Fruit fly (Drosophila melanogaster) whole organism, larva: Measurements from ENCODE around the gene CG46394.
"Not testable (repeated sequence)": the region's sequence is repeated elsewhere in the genome, so short reads cannot be mapped to it uniquely, and the experiment has no call there.

Source experiments
- noc ChIP-seq: fragments of 200-800 bp; sonication (Bioruptor generic); optimal IDR thresholded peaks from 3 replicates; lab custom pipeline; 2019; ENCODE audit warnings: missing biosample characterization, mild to moderate bottlenecking, missing genetic modification characterization, moderate library complexity

CG46394 gene

dm6 chr3L:11578847-11579246, 21.3 kb upstream of the CG46394 start:
- TF ChIP-seq noc: no peak

- no peak for TF ChIP-seq noc
Observed at dm6 chr3L:11579919-11580318, 20.3 kb upstream of the CG46394 start, which contains the start of gene CG43390. Gene CG43390, minus strand, starts transcription at chr3L:11579950.

dm6 chr3L:11580919-11581318, 19.3 kb upstream of the CG46394 start, which contains the start of gene CG43391:
Gene CG43391, minus strand, starts transcription at chr3L:11581019.
- TF ChIP-seq noc: no peak

dm6 chr3L:11582097-11582496, 18.1 kb upstream of the CG46394 start, which contains the start of gene CG33269:
Gene CG33269, minus strand, starts transcription at chr3L:11582197.
- no peak for TF ChIP-seq noc

dm6 chr3L:11583964-11584363, 16.2 kb upstream of the CG46394 start, which contains the start of gene CG32086:
Gene CG32086, minus strand, starts transcription at chr3L:11584064.
- no peak for TF ChIP-seq noc

- no peak for TF ChIP-seq noc
Observed at dm6 chr3L:11586794-11587462, 13.2 kb upstream of the CG46394 start.

- TF ChIP-seq noc: no peak
Observed at dm6 chr3L:11587720-11588580, 12.2 kb upstream of the CG46394 start, which contains the start of gene rt. Gene rt, minus strand, starts transcription at chr3L:11587770.

dm6 chr3L:11588594-11588993, 11.6 kb upstream of the CG46394 start:
- no peak for TF ChIP-seq noc

dm6 chr3L:11589395-11589794, 10.8 kb upstream of the CG46394 start, which contains the start of gene CG7377:
Gene CG7377, plus strand, starts transcription at chr3L:11589695.
- not testable (repeated sequence) for TF ChIP-seq noc

- no peak for TF ChIP-seq noc
Observed at dm6 chr3L:11591131-11591530, 9.0 kb upstream of the CG46394 start, which contains the start of gene CG33268. Gene CG33268, minus strand, starts transcription at chr3L:11591231.

dm6 chr3L:11591803-11592202, 8.4 kb upstream of the CG46394 start:
- no peak for TF ChIP-seq noc

- TF ChIP-seq noc: no peak
Observed at dm6 chr3L:11593778-11594177, 6.4 kb upstream of the CG46394 start.

- no peak for TF ChIP-seq noc
Observed at dm6 chr3L:11596585-11597252, 3.5 kb upstream of the CG46394 start, which contains the start of gene CG7368. Gene CG7368, plus strand, starts transcription at chr3L:11597202.

dm6 chr3L:11599255-11599654, 915 bp upstream of the CG46394 start:
- TF ChIP-seq noc: no peak

dm6 chr3L:11601133-11601532, 963 bp downstream of the CG46394 start:
- TF ChIP-seq noc: no peak

dm6 chr3L:11602040-11602439, 1.9 kb downstream of the CG46394 start:
- no peak for TF ChIP-seq noc

dm6 chr3L:11604227-11604626, 4.1 kb downstream of the CG46394 start:
- no peak for TF ChIP-seq noc
